Worm (Caenorhabditis elegans) whole organism, L2 larva: ENCODE measurements around the gene ccm-3.
A peak's percentile ranks its signal among the peaks of the same experiment; 100 is the strongest.

ENCODE experiments used
- C34F6.9 ChIP-seq: fragments of 150-350 bp; optimal IDR thresholded peaks from 2 replicates; lab custom pipeline; 2014; ENCODE audit warnings: missing biosample characterization, missing genetic modification characterization
- F13H6.1 ChIP-seq: sonication (generic microtip); optimal IDR thresholded peaks from 2 replicates; lab custom pipeline; 2016; ENCODE audit warnings: missing genetic modification characterization, missing compliant biosample characterization
- R02D3.7 ChIP-seq: fragments of 150-350 bp; optimal IDR thresholded peaks from 2 replicates; lab custom pipeline; 2014; ENCODE audit warnings: missing biosample characterization, missing genetic modification characterization
- ZK546.5 ChIP-seq: sonication (generic microtip); optimal IDR thresholded peaks from 2 replicates; lab custom pipeline; 2017; ENCODE audit warnings: missing biosample characterization, missing genetic modification characterization
- alr-1 ChIP-seq: fragments of 150-350 bp; optimal IDR thresholded peaks from 2 replicates; lab custom pipeline; 2014; ENCODE audit warnings: missing biosample characterization, missing genetic modification characterization
- aly-2 ChIP-seq: fragments of 150-350 bp; optimal IDR thresholded peaks from 2 replicates; lab custom pipeline; 2014; ENCODE audit warnings: missing biosample characterization, missing genetic modification characterization
- ama-1 ChIP-seq: fragments of 150-350 bp; optimal IDR thresholded peaks from 2 replicates; lab custom pipeline; 2018; ENCODE audit warnings: inconsistent platforms
- blmp-1 ChIP-seq: sonication (generic microtip); optimal IDR thresholded peaks from 2 replicates; lab custom pipeline; 2017; ENCODE audit warnings: missing genetic modification characterization, mild to moderate bottlenecking, missing compliant biosample characterization, antibody characterized with exemption, moderate library complexity; ENCODE audit not compliant: insufficient read depth
- ceh-82 ChIP-seq: fragments of 150-350 bp; optimal IDR thresholded peaks from 2 replicates; lab custom pipeline; 2014; ENCODE audit warnings: missing biosample characterization, missing genetic modification characterization
- crh-2 ChIP-seq: sonication (generic microtip); optimal IDR thresholded peaks from 2 replicates; lab custom pipeline; 2017; ENCODE audit warnings: missing biosample characterization, missing genetic modification characterization
- dmd-4 ChIP-seq: sonication (generic microtip); optimal IDR thresholded peaks from 2 replicates; lab custom pipeline; 2017; ENCODE audit warnings: missing biosample characterization, missing genetic modification characterization
- egl-27 ChIP-seq: sonication (generic microtip); optimal IDR thresholded peaks from 3 replicates; lab custom pipeline; 2017; ENCODE audit warnings: missing biosample characterization, missing genetic modification reagents, missing genetic modification characterization
- elt-1 ChIP-seq: fragments of 150-350 bp; optimal IDR thresholded peaks from 2 replicates; lab custom pipeline; 2014; ENCODE audit warnings: missing biosample characterization, missing genetic modification characterization
- elt-3 ChIP-seq: sonication (generic microtip); optimal IDR thresholded peaks from 2 replicates; lab custom pipeline; 2017; ENCODE audit warnings: missing biosample characterization, missing genetic modification characterization
- fos-1 ChIP-seq: fragments of 150-350 bp; optimal IDR thresholded peaks from 2 replicates; lab custom pipeline; 2014; ENCODE audit warnings: missing biosample characterization, missing genetic modification characterization
- lin-11 ChIP-seq: fragments of 150-350 bp; sonication (generic microtip); optimal IDR thresholded peaks from 2 replicates; lab custom pipeline; 2014; ENCODE audit warnings: missing biosample characterization, missing genetic modification characterization, inconsistent platforms, mixed read lengths
- lin-13 ChIP-seq: fragments of 150-350 bp; optimal IDR thresholded peaks from 2 replicates; lab custom pipeline; 2014; ENCODE audit warnings: missing biosample characterization, missing genetic modification reagents, missing genetic modification characterization
- lin-39 ChIP-seq: fragments of 150-350 bp; optimal IDR thresholded peaks from 2 replicates; lab custom pipeline; 2014; ENCODE audit warnings: missing biosample characterization, missing genetic modification reagents, missing genetic modification characterization
- lsy-2 ChIP-seq, 2 experiments: fragments of 150-350 bp in 1 of 2; sonication (generic microtip) in 1 of 2; optimal IDR thresholded peaks; 2 replicates each; lab custom pipeline; 2014 to 2017; ENCODE audit warnings: missing biosample characterization in 2 of 2, missing genetic modification characterization in 2 of 2
- mbf-1 ChIP-seq: sonication (generic microtip); optimal IDR thresholded peaks from 2 replicates; lab custom pipeline; 2017; ENCODE audit warnings: missing biosample characterization, missing genetic modification characterization
- mdl-1 ChIP-seq, 2 experiments: fragments of 150-350 bp in 1 of 2; sonication (generic microtip) in 1 of 2; optimal IDR thresholded peaks; 2 replicates each; lab custom pipeline; 2017; ENCODE audit warnings: missing biosample characterization in 2 of 2, missing genetic modification characterization in 2 of 2
- nhr-10 ChIP-seq: sonication (generic microtip); optimal IDR thresholded peaks from 2 replicates; lab custom pipeline; 2017; ENCODE audit warnings: missing biosample characterization, missing genetic modification characterization
- nhr-11 ChIP-seq: fragments of 150-350 bp; optimal IDR thresholded peaks from 2 replicates; lab custom pipeline; 2014; ENCODE audit warnings: missing biosample characterization, missing genetic modification characterization
- nhr-12 ChIP-seq: fragments of 150-350 bp; optimal IDR thresholded peaks from 2 replicates; lab custom pipeline; 2014; ENCODE audit warnings: missing biosample characterization, missing genetic modification characterization
- nhr-129 ChIP-seq: fragments of 150-350 bp; optimal IDR thresholded peaks from 2 replicates; lab custom pipeline; 2014; ENCODE audit warnings: missing biosample characterization, missing genetic modification characterization
- nhr-21 ChIP-seq: fragments of 150-350 bp; optimal IDR thresholded peaks from 2 replicates; lab custom pipeline; 2014; ENCODE audit warnings: missing biosample characterization, missing genetic modification characterization
- nhr-23 ChIP-seq: fragments of 150-350 bp; optimal IDR thresholded peaks from 2 replicates; lab custom pipeline; 2014; ENCODE audit warnings: missing biosample characterization, missing genetic modification reagents, missing genetic modification characterization
- nhr-237 ChIP-seq: fragments of 150-350 bp; optimal IDR thresholded peaks from 2 replicates; lab custom pipeline; 2014; ENCODE audit warnings: missing biosample characterization, missing genetic modification characterization
- nhr-25 ChIP-seq: fragments of 150-350 bp; sonication (generic microtip); optimal IDR thresholded peaks from 3 replicates; lab custom pipeline; 2014; ENCODE audit warnings: missing biosample characterization, missing genetic modification characterization
- nhr-6 ChIP-seq: fragments of 150-350 bp; optimal IDR thresholded peaks from 2 replicates; lab custom pipeline; 2014; ENCODE audit warnings: missing biosample characterization, missing genetic modification characterization
- nhr-77 ChIP-seq: fragments of 150-350 bp; optimal IDR thresholded peaks from 2 replicates; lab custom pipeline; 2014; ENCODE audit warnings: missing biosample characterization, missing genetic modification characterization
- peb-1 ChIP-seq: fragments of 150-350 bp; optimal IDR thresholded peaks from 2 replicates; lab custom pipeline; 2014; ENCODE audit warnings: missing biosample characterization, missing genetic modification characterization
- sma-3 ChIP-seq: sonication (generic microtip); optimal IDR thresholded peaks from 2 replicates; lab custom pipeline; 2016; ENCODE audit warnings: missing genetic modification reagents, missing genetic modification characterization, missing compliant biosample characterization
- sma-9 ChIP-seq, 2 experiments: fragments of 150-350 bp in 1 of 2; sonication (generic microtip) in 1 of 2; optimal IDR thresholded peaks; 2 replicates each; lab custom pipeline; 2014 to 2016; ENCODE audit warnings: missing genetic modification characterization in 2 of 2, mild to moderate bottlenecking in 1 of 2, missing biosample characterization in 1 of 2, missing compliant biosample characterization in 1 of 2, missing genetic modification reagents in 1 of 2, moderate library complexity in 1 of 2
- snpc-4 ChIP-seq: fragments of 150-350 bp; optimal IDR thresholded peaks from 2 replicates; lab custom pipeline; 2014; ENCODE audit warnings: missing biosample characterization, missing genetic modification characterization
- unc-39 ChIP-seq: fragments of 150-350 bp; optimal IDR thresholded peaks from 2 replicates; lab custom pipeline; 2014; ENCODE audit warnings: missing biosample characterization, missing genetic modification characterization
- unc-55 ChIP-seq: fragments of 150-350 bp; sonication (generic microtip); optimal IDR thresholded peaks from 3 replicates; lab custom pipeline; 2014; ENCODE audit warnings: missing biosample characterization, missing genetic modification reagents, missing genetic modification characterization
- unc-62 ChIP-seq: fragments of 150-350 bp; optimal IDR thresholded peaks from 2 replicates; lab custom pipeline; 2014; ENCODE audit warnings: missing biosample characterization, missing genetic modification reagents, missing genetic modification characterization
- zag-1 ChIP-seq: fragments of 150-350 bp; optimal IDR thresholded peaks from 2 replicates; lab custom pipeline; 2014; ENCODE audit warnings: missing biosample characterization, missing genetic modification characterization
- ztf-1 ChIP-seq: fragments of 200-800 bp; sonication (Bioruptor generic); conservative IDR thresholded peaks from 2 replicates; pipeline ENCODE4 v1.3.6; 2022; ENCODE audit warnings: missing genetic modification characterization, missing compliant biosample characterization
- ztf-11 ChIP-seq: sonication (generic microtip); optimal IDR thresholded peaks from 2 replicates; lab custom pipeline; 2017; ENCODE audit warnings: missing biosample characterization, missing genetic modification characterization
- ztf-4 ChIP-seq: fragments of 150-350 bp; optimal IDR thresholded peaks from 2 replicates; lab custom pipeline; 2014; ENCODE audit warnings: missing biosample characterization, missing genetic modification characterization

The ccm-3 gene

ce11 chrII:10570302-10570701 is 36.8 kb downstream of the ccm-3 start, which contains the start of gene txt-13:
Gene txt-13 (plus strand): TSS chrII:10570602.
- TF ChIP-seq zag-1 (tag; lab: Kevin White, UChicago) (no peak), nhr-77 (no peak), nhr-6 (tag; lab: Kevin White, UChicago) (no peak), snpc-4 (tag; lab: Kevin White, UChicago) (no peak), nhr-237 (tag; lab: Kevin White, UChicago) (no peak), nhr-12 (tag; lab: Kevin White, UChicago) (no peak), lin-13 (no peak), unc-39 (tag; lab: Kevin White, UChicago) (no peak)

- peak in 1 of 2 experiments; percentile 19 for TF ChIP-seq lsy-2 (tag; optimal IDR thresholded peaks at IDR 0.05; lab: Kevin White, UChicago)
- no peak for TF ChIP-seq nhr-21 (tag; lab: Kevin White, UChicago)
- peak; percentile 55 for TF ChIP-seq sma-9 (GFP tag; optimal IDR thresholded peaks at IDR 0.05; lab: Kevin White, UChicago)
- no peak for TF ChIP-seq sma-9 (tag; optimal IDR thresholded peaks at IDR 0.05; lab: Kevin White, UChicago)
- TF ChIP-seq, all 48 proteins: peak for 2
Observed at ce11 chrII:10569498-10569897, 37.6 kb downstream of the ccm-3 start.

- TF ChIP-seq nhr-129 (tag; lab: Kevin White, UChicago) (no peak), R02D3.7 (tag; lab: Kevin White, UChicago) (no peak), crh-2 (tag; lab: Kevin White, UChicago) (no peak), nhr-237 (tag; lab: Kevin White, UChicago) (no peak), ztf-11 (no peak), alr-1 (no peak), ztf-1 (GFP tag; lab: Robert Waterston, UW) (no peak), ceh-82 (tag; lab: Kevin White, UChicago) (no peak)
Observed at ce11 chrII:10566458-10566857, 40.6 kb downstream of the ccm-3 start.

- TF ChIP-seq lin-39 (tag; lab: Kevin White, UChicago) (no peak), R02D3.7 (tag; lab: Kevin White, UChicago) (no peak), crh-2 (tag; lab: Kevin White, UChicago) (no peak), elt-1 (no peak), nhr-237 (tag; lab: Kevin White, UChicago) (no peak)
Observed at ce11 chrII:10564578-10564977, 42.5 kb downstream of the ccm-3 start, which contains the start of the genes C06A1.6 and C06A1.7. Gene C06A1.6 (minus strand): TSS chrII:10564678. Gene C06A1.7 (plus strand): TSS chrII:10564891.

- peak; percentile 100 for TF ChIP-seq fos-1 (tag; lab: Kevin White, UChicago)
- TF ChIP-seq C34F6.9 (tag; lab: Kevin White, UChicago), result peak; percentile 100
- TF ChIP-seq lin-11 (tag; lab: Kevin White, UChicago), result peak; percentile 98
- TF ChIP-seq nhr-237 (tag; lab: Kevin White, UChicago), result peak; percentile 93
- peak; percentile 100 for TF ChIP-seq sma-3 (GFP tag; lab: Kevin White, UChicago)
- TF ChIP-seq elt-3 (tag; lab: Kevin White, UChicago), result no peak
- peak; percentile 100 for TF ChIP-seq crh-2 (tag; lab: Kevin White, UChicago)
- peak; percentile 81 for TF ChIP-seq aly-2 (tag; lab: Kevin White, UChicago)
- TF ChIP-seq unc-55 (GFP tag; lab: Kevin White, UChicago), result peak; percentile 100
- peak; percentile 91 for TF ChIP-seq R02D3.7 (tag; lab: Kevin White, UChicago)
- TF ChIP-seq ama-1 (lab: Kevin White, UChicago), result peak; percentile 97
- TF ChIP-seq nhr-25 (tag; lab: Kevin White, UChicago), result peak; percentile 100
- peak; percentile 99 for TF ChIP-seq nhr-77
- peak; percentile 95 for TF ChIP-seq snpc-4 (tag; lab: Kevin White, UChicago)
- peak; percentile 100 for TF ChIP-seq F13H6.1 (tag; lab: Kevin White, UChicago)
- peak; percentile 98 for TF ChIP-seq unc-62 (GFP tag; lab: Kevin White, UChicago)
- peak; percentile 39 to 97 for TF ChIP-seq mdl-1 (tag; optimal IDR thresholded peaks at IDR 0.05; lab: Kevin White, UChicago)
- peak; percentile 62 for TF ChIP-seq nhr-23
- TF ChIP-seq lin-13, result peak; percentile 100
- peak; percentile 98 for TF ChIP-seq nhr-11
- TF ChIP-seq alr-1, result no peak
- peak; percentile 100 for TF ChIP-seq nhr-6 (tag; lab: Kevin White, UChicago)
- TF ChIP-seq nhr-129 (tag; lab: Kevin White, UChicago), result peak; percentile 99
- peak; percentile 95 for TF ChIP-seq nhr-10 (tag; lab: Kevin White, UChicago)
- peak; percentile 70 for TF ChIP-seq mbf-1 (tag; lab: Kevin White, UChicago)
- peak; percentile 78 for TF ChIP-seq dmd-4
- peak; percentile 100 for TF ChIP-seq egl-27 (tag; lab: Kevin White, UChicago)
- TF ChIP-seq ZK546.5 (tag; lab: Kevin White, UChicago), result peak; percentile 93
- TF ChIP-seq zag-1 (tag; lab: Kevin White, UChicago), result peak; percentile 100
- TF ChIP-seq peb-1 (tag; lab: Kevin White, UChicago), result peak; percentile 55
- peak; percentile 97 for TF ChIP-seq blmp-1 (tag; lab: Kevin White, UChicago)
- peak; percentile 100 for TF ChIP-seq ztf-4 (tag; lab: Kevin White, UChicago)
- peak; percentile 47 for TF ChIP-seq elt-1
- TF ChIP-seq lin-39 (tag; lab: Kevin White, UChicago), result peak; percentile 99
- peak; percentile 100 for TF ChIP-seq nhr-21 (tag; lab: Kevin White, UChicago)
- peak; percentile 98 for TF ChIP-seq ceh-82 (tag; lab: Kevin White, UChicago)
- peak; percentile 99; the same call in 1 of the 2 replicates for TF ChIP-seq ztf-1 (GFP tag; lab: Robert Waterston, UW)
Observed at ce11 chrII:10563368-10563767, 43.7 kb downstream of the ccm-3 start, which contains the start of gene cdc-48.1. Gene cdc-48.1 (minus strand): TSS chrII:10563407.
